Fruit fly (Drosophila melanogaster): ENCODE data around the gene Gr2a.
A peak's percentile ranks its signal among the peaks of the same experiment; 100 is the strongest.

Gr2a gene

DNA sequence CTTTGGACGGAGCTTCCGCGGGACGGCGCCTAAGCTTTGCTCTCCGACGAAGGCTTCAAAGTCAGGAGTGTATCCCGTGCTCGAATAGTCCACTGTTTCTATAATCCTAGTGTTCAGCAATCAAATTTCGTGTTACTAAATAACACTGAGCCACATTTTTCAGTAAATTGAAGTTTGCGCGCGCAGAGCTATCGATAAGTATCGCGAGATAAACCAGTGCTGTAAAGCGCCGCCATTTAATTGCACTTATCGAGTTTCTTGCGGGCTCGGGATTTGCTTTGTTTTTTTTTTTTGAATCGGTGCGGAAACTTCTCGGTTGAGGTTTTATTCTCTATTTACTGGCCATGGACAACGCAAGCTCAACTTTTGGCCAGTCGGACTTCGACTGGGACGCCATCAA lies 24.6 kb downstream of the Gr2a start, which contains the start of the genes Rab27 and mei-38:
Rab27 (minus strand) TSS at position 127 of the 400 bp plus-strand sequence.
mei-38 (plus strand) TSS at position 216 of the 400 bp plus-strand sequence.
- TF ChIP-seq CG14711 (tag; optimal IDR thresholded peaks at IDR 0.05) (no peak), CG5204 (GFP tag; optimal IDR thresholded peaks at IDR 0.05) (no peak), Crg-1 (GFP tag; optimal IDR thresholded peaks at IDR 0.05) (peak; percentile 82), Hr96 (GFP tag; optimal IDR thresholded peaks at IDR 0.05) (no peak), CG11617 (GFP tag; optimal IDR thresholded peaks at IDR 0.05) (no peak), CG7101 (tag; optimal IDR thresholded peaks at IDR 0.05) (peak; percentile 44), CG33017 (tag; optimal IDR thresholded peaks at IDR 0.05) (no peak), bab1 (GFP tag; optimal IDR thresholded peaks at IDR 0.05) (peak; percentile 56), Clk (GFP tag; optimal IDR thresholded peaks at IDR 0.05) (no peak), cic (GFP tag; optimal IDR thresholded peaks at IDR 0.05) (no peak), CG7045 (GFP tag; optimal IDR thresholded peaks at IDR 0.05) (no peak), Mnt (GFP tag; optimal IDR thresholded peaks at IDR 0.05) (peak; percentile 8), cnc (optimal IDR thresholded peaks at IDR 0.05) (no peak), toe (GFP tag; optimal IDR thresholded peaks at IDR 0.05) (no peak), ovo (GFP tag; optimal IDR thresholded peaks at IDR 0.05) (no peak), kay (GFP tag; ENCODE audit: borderline replicate concordance) (no peak), CG1620 (GFP tag; optimal IDR thresholded peaks at IDR 0.05) (peak; percentile 76), pad (GFP tag; optimal IDR thresholded peaks at IDR 0.05) (peak; percentile 54)

dm6 chrX:1478276-1479122 lies 26.3 kb downstream of the Gr2a start, which contains the start of gene rush:
Gene rush (plus strand): TSS chrX:1478552.
- TF ChIP-seq Mnt (GFP tag; optimal IDR thresholded peaks at IDR 0.05) (peak; percentile 62), Hr96 (GFP tag; optimal IDR thresholded peaks at IDR 0.05) (peak; percentile 43), bab1 (GFP tag; optimal IDR thresholded peaks at IDR 0.05) (peak; percentile 21), Crg-1 (GFP tag; optimal IDR thresholded peaks at IDR 0.05) (peak; percentile 59), CG11617 (GFP tag; optimal IDR thresholded peaks at IDR 0.05) (peak; percentile 23), Clk (GFP tag; optimal IDR thresholded peaks at IDR 0.05) (no peak), cnc (optimal IDR thresholded peaks at IDR 0.05) (no peak), CG7101 (tag; optimal IDR thresholded peaks at IDR 0.05) (peak; percentile 38), pad (GFP tag; optimal IDR thresholded peaks at IDR 0.05) (peak; percentile 73), ovo (GFP tag; optimal IDR thresholded peaks at IDR 0.05) (peak; percentile 44), CG12768 (GFP tag; optimal IDR thresholded peaks at IDR 0.05) (no peak), cic (GFP tag; optimal IDR thresholded peaks at IDR 0.05) (peak; percentile 4), CG5204 (GFP tag; optimal IDR thresholded peaks at IDR 0.05) (no peak), CG33017 (tag; optimal IDR thresholded peaks at IDR 0.05) (no peak), CG1620 (GFP tag; optimal IDR thresholded peaks at IDR 0.05) (peak; percentile 49), CG14711 (tag; optimal IDR thresholded peaks at IDR 0.05) (no peak), toe (GFP tag; optimal IDR thresholded peaks at IDR 0.05) (no peak), kay (GFP tag; ENCODE audit: borderline replicate concordance) (no peak), CG7045 (GFP tag; optimal IDR thresholded peaks at IDR 0.05) (no peak)

DNA sequence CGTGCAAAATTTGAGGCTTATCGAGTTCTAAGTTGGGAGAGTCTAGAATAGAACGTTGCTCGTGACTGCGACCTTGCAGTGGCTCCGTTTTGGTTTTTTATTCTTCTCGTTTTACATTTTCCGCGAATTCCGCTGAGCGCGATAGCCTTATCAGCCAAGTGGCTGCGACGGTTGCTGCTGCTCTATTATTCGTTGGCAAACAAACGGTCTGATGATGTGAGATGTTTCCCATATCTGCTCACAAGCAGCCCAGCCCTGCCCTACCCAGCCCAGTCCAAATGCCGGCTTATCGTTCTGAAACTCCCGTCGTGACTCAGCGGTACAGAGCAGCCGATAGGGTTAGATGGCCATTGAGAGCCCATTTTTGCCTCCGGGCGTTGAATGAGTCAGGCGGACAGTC lies 28.2 kb downstream of the Gr2a start:
- TF ChIP-seq pad (GFP tag; optimal IDR thresholded peaks at IDR 0.05) (no peak), CG12768 (GFP tag; optimal IDR thresholded peaks at IDR 0.05) (peak; percentile 10), CG7101 (tag; optimal IDR thresholded peaks at IDR 0.05) (no peak), CG11617 (GFP tag; optimal IDR thresholded peaks at IDR 0.05) (no peak), Clk (GFP tag; optimal IDR thresholded peaks at IDR 0.05) (no peak), cnc (optimal IDR thresholded peaks at IDR 0.05) (peak in 1 of 2 experiments; percentile 30), CG5204 (GFP tag; optimal IDR thresholded peaks at IDR 0.05) (no peak), CG1620 (GFP tag; optimal IDR thresholded peaks at IDR 0.05) (no peak), Mnt (GFP tag; optimal IDR thresholded peaks at IDR 0.05) (peak; percentile 12), tj (GFP tag; optimal IDR thresholded peaks at IDR 0.05) (no peak), cic (GFP tag; optimal IDR thresholded peaks at IDR 0.05) (peak; percentile 51)

dm6 chrX:1482840-1483518 lies 30.7 kb downstream of the Gr2a start, which contains the start of the genes sta and inc:
Gene sta (minus strand): TSS chrX:1483413.
Gene inc (plus strand): TSS chrX:1483479.
- TF ChIP-seq CG1620 (GFP tag; optimal IDR thresholded peaks at IDR 0.05): peak; percentile 75
- TF ChIP-seq Hr96 (GFP tag; optimal IDR thresholded peaks at IDR 0.05): peak; percentile 77
- peak; percentile 75 for TF ChIP-seq CG11617 (GFP tag; optimal IDR thresholded peaks at IDR 0.05)
- TF ChIP-seq kay (GFP tag; ENCODE audit: borderline replicate concordance): no peak
- peak; percentile 95 for TF ChIP-seq Mnt (GFP tag; optimal IDR thresholded peaks at IDR 0.05)
- peak; percentile 70 for TF ChIP-seq CG14711 (tag; optimal IDR thresholded peaks at IDR 0.05)
- TF ChIP-seq CG33017 (tag; optimal IDR thresholded peaks at IDR 0.05): peak; percentile 72
- peak; percentile 5 for TF ChIP-seq Clk (GFP tag; optimal IDR thresholded peaks at IDR 0.05)
- no peak for TF ChIP-seq CG5204 (GFP tag; optimal IDR thresholded peaks at IDR 0.05)
- peak; percentile 3 for TF ChIP-seq CG7045 (GFP tag; optimal IDR thresholded peaks at IDR 0.05)
- TF ChIP-seq pad (GFP tag; optimal IDR thresholded peaks at IDR 0.05): peak; percentile 76
- peak; percentile 71 for TF ChIP-seq Crg-1 (GFP tag; optimal IDR thresholded peaks at IDR 0.05)
- peak; percentile 92 for TF ChIP-seq bab1 (GFP tag; optimal IDR thresholded peaks at IDR 0.05)
- TF ChIP-seq toe (GFP tag; optimal IDR thresholded peaks at IDR 0.05): no peak
- peak; percentile 89 for TF ChIP-seq CG7101 (tag; optimal IDR thresholded peaks at IDR 0.05)
- TF ChIP-seq ovo (GFP tag; optimal IDR thresholded peaks at IDR 0.05): peak; percentile 61
- TF ChIP-seq cnc (optimal IDR thresholded peaks at IDR 0.05): no peak
- peak; percentile 62 for TF ChIP-seq tj (GFP tag; optimal IDR thresholded peaks at IDR 0.05)
- TF ChIP-seq cic (GFP tag; optimal IDR thresholded peaks at IDR 0.05): peak; percentile 24
- TF ChIP-seq CG12768 (GFP tag; optimal IDR thresholded peaks at IDR 0.05): no peak
